Fruit fly (Drosophila melanogaster): ENCODE data around the gene CG13318.
A peak's percentile ranks its signal among the peaks of the same experiment; 100 is the strongest.

CG13318 gene

dm6 chr3R:8812342-8812966 is 40.0 kb upstream of the CG13318 start (continued):
- no peak for TF ChIP-seq ato (GFP tag; IDR thresholded peaks at IDR 0.05; ENCODE audit: partially characterized antibody)
- TF ChIP-seq CG15269 (tag; optimal IDR thresholded peaks at IDR 0.05): peak; percentile 63
- no peak for TF ChIP-seq dm (GFP tag; optimal IDR thresholded peaks at IDR 0.05)
- no peak for TF ChIP-seq CG16813 (GFP tag; IDR thresholded peaks at IDR 0.05; ENCODE audit: partially characterized antibody)
- no peak for TF ChIP-seq CG13775 (GFP tag; optimal IDR thresholded peaks at IDR 0.05)
- peak; percentile 49; the same call in 1 of the 2 replicates for TF ChIP-seq E2f1 (GFP tag; IDR thresholded peaks at IDR 0.05)
- TF ChIP-seq abd-A (tag; optimal IDR thresholded peaks at IDR 0.05): peak; percentile 48
- TF ChIP-seq ara (GFP tag; IDR thresholded peaks at IDR 0.05): peak; percentile 23; the same call in 1 of the 2 replicates
- TF ChIP-seq ind (GFP tag; optimal IDR thresholded peaks at IDR 0.05): peak; percentile 46
- no peak for TF ChIP-seq Sin3A (optimal IDR thresholded peaks at IDR 0.05)
- peak; percentile 53; the same call in 1 of the 2 replicates for TF ChIP-seq CG6272 (GFP tag; IDR thresholded peaks at IDR 0.05)
- no peak; the same call in 1 of the 2 replicates for TF ChIP-seq Atf6 (GFP tag; IDR thresholded peaks at IDR 0.05)
- TF ChIP-seq Neu2 (GFP tag; optimal IDR thresholded peaks at IDR 0.05; ENCODE audit: borderline replicate concordance): no peak
- peak; percentile 47 for TF ChIP-seq CG16863 (GFP tag; optimal IDR thresholded peaks at IDR 0.05)
- TF ChIP-seq CG1602 (GFP tag; optimal IDR thresholded peaks at IDR 0.05): no peak
- peak; percentile 70 for TF ChIP-seq CG14441 (GFP tag; IDR thresholded peaks at IDR 0.05)
- no peak for TF ChIP-seq CG8359 (GFP tag; optimal IDR thresholded peaks at IDR 0.05; ENCODE audit: borderline replicate concordance)
- no peak for TF ChIP-seq MTF-1 (GFP tag; optimal IDR thresholded peaks at IDR 0.05; ENCODE audit: borderline replicate concordance)
- 0 out of 2 replicates have a peak, but pooled peaks have one; percentile 24 for TF ChIP-seq wdn (GFP tag; IDR thresholded peaks at IDR 0.05)
- peak; percentile 75 for TF ChIP-seq seq (GFP tag; IDR thresholded peaks at IDR 0.05)
- TF ChIP-seq Optix (GFP tag; IDR thresholded peaks at IDR 0.05): no peak
- no peak for TF ChIP-seq Trl (optimal IDR thresholded peaks at IDR 0.05)
- no peak for TF ChIP-seq Trl (GFP tag; optimal IDR thresholded peaks at IDR 0.05)
- peak; percentile 48; the same call in 2 of the 3 replicates for TF ChIP-seq B-H1 (GFP tag; IDR thresholded peaks at IDR 0.05)
- TF ChIP-seq CG15696 (tag; optimal IDR thresholded peaks at IDR 0.05): no peak
- no peak for TF ChIP-seq peb (GFP tag; IDR thresholded peaks at IDR 0.05)
- peak; percentile 53 for TF ChIP-seq nmo (GFP tag; optimal IDR thresholded peaks at IDR 0.05)
- TF ChIP-seq cato (GFP tag; optimal IDR thresholded peaks at IDR 0.05; ENCODE audit: borderline replicate concordance): no peak
- peak; percentile 6 for TF ChIP-seq pho (GFP tag; optimal IDR thresholded peaks at IDR 0.05)
- TF ChIP-seq CG4360 (GFP tag; IDR thresholded peaks at IDR 0.05): no peak
- peak; percentile 34 for TF ChIP-seq CG6813 (GFP tag; optimal IDR thresholded peaks at IDR 0.05)
- TF ChIP-seq emc (GFP tag; optimal IDR thresholded peaks at IDR 0.05): no peak
- TF ChIP-seq CG4617 (GFP tag; optimal IDR thresholded peaks at IDR 0.05; ENCODE audit: borderline replicate concordance): no peak
- peak; percentile 93 for TF ChIP-seq sqz (GFP tag; optimal IDR thresholded peaks at IDR 0.05)
- no peak for TF ChIP-seq sim (GFP tag; IDR thresholded peaks at IDR 0.05)
- TF ChIP-seq CG3995 (GFP tag; optimal IDR thresholded peaks at IDR 0.05): no peak
- peak; percentile 54 for TF ChIP-seq Hsf (GFP tag; optimal IDR thresholded peaks at IDR 0.05)
- peak; percentile 88 for TF ChIP-seq CG13894 (tag; optimal IDR thresholded peaks at IDR 0.05)
- no peak for TF ChIP-seq insv (GFP tag; optimal IDR thresholded peaks at IDR 0.05)
- no peak for TF ChIP-seq psq (GFP tag; optimal IDR thresholded peaks at IDR 0.05)
- TF ChIP-seq CG8765 (GFP tag; IDR thresholded peaks at IDR 0.05): no peak
- TF ChIP-seq CG1647 (GFP tag; optimal IDR thresholded peaks at IDR 0.05): peak; percentile 18
- TF ChIP-seq dysf (GFP tag; IDR thresholded peaks at IDR 0.05): peak; percentile 70; the same call in 2 of the 3 replicates
- peak; percentile 43 for TF ChIP-seq nau (GFP tag; optimal IDR thresholded peaks at IDR 0.05)
- TF ChIP-seq Ravus (GFP tag; IDR thresholded peaks at IDR 0.05): no peak
- no peak for TF ChIP-seq CG4328 (GFP tag; optimal IDR thresholded peaks at IDR 0.05)
- TF ChIP-seq pita (GFP tag; optimal IDR thresholded peaks at IDR 0.05): no peak
- no peak for TF ChIP-seq corto (GFP tag; optimal IDR thresholded peaks at IDR 0.05)
- peak; percentile 70 for TF ChIP-seq oc (tag; optimal IDR thresholded peaks at IDR 0.05)
- no peak for TF ChIP-seq Doc2 (GFP tag; IDR thresholded peaks at IDR 0.05)
- TF ChIP-seq CG32767 (GFP tag; IDR thresholded peaks at IDR 0.05): peak; percentile 61; the same call in 1 of the 2 replicates

Measured in whole organism, embryonic.